Worm (Caenorhabditis elegans) whole organism, midembryonic: Measurements from ENCODE around the gene F14H12.2.

Experiments used
- T22C8.4 ChIP-seq: fragments of 200-800 bp; sonication (Bioruptor generic); IDR thresholded peaks from 2 replicates; pipeline ENCODE4 v1.3.6; 2022; ENCODE audit warnings: missing genetic modification characterization, missing compliant biosample characterization
- cog-1 ChIP-seq: sonication (generic microtip); optimal IDR thresholded peaks from 2 replicates; lab custom pipeline; 2016; ENCODE audit warnings: missing genetic modification characterization, missing compliant biosample characterization
- flt-1 ChIP-seq: fragments of 200-800 bp; sonication (Bioruptor generic); IDR thresholded peaks from 2 replicates; pipeline ENCODE4 v1.3.6; 2022; ENCODE audit warnings: missing genetic modification characterization, missing compliant biosample characterization
- klf-2 ChIP-seq: fragments of 200-800 bp; sonication (Bioruptor generic); conservative IDR thresholded peaks from 2 replicates; pipeline ENCODE4 v1.3.6; 2022; ENCODE audit warnings: missing genetic modification reagents, missing genetic modification characterization, missing compliant biosample characterization
- ref-1 ChIP-seq: fragments of 200-800 bp; sonication (Bioruptor generic); conservative IDR thresholded peaks from 2 replicates; pipeline ENCODE4 v1.3.6; 2022; ENCODE audit warnings: missing genetic modification reagents, missing genetic modification characterization, missing compliant biosample characterization
- ztf-23 ChIP-seq: fragments of 200-800 bp; sonication (Bioruptor generic); IDR thresholded peaks from 2 replicates; pipeline ENCODE4 v1.3.6; 2022; ENCODE audit warnings: missing genetic modification reagents, missing genetic modification characterization, missing compliant biosample characterization
- ztf-29 ChIP-seq: fragments of 200-800 bp; sonication (Bioruptor generic); IDR thresholded peaks from 2 replicates; pipeline ENCODE4 v1.3.6; 2022; ENCODE audit warnings: missing genetic modification reagents, missing genetic modification characterization, missing compliant biosample characterization

DNA sequence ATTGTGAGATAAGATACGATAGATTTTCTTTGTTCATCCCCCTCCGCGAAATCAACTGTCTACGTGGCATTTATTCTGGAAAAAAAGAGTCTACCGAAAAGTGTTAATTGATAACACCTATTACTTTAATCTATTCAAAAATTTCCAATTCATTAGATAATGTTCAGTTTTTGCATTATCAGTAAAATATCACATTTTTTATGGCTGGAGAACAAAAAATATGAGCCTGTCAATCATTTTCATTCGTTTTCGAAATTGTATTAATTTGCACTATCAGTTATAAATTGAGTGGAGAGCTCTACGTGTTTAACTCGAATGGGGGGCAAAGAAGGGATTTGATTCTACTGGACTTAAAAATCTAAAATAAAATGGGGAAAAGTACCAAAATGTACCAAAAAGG is 8.7 kb downstream of the F14H12.2 start:
- TF ChIP-seq T22C8.4 (GFP tag; lab: Robert Waterston, UW) (no peak), cog-1 (tag; lab: Kevin White, UChicago) (no peak), flt-1 (GFP tag; lab: Robert Waterston, UW) (no peak), ztf-23 (GFP tag; lab: Robert Waterston, UW) (no peak), ztf-29 (GFP tag; lab: Robert Waterston, UW) (no peak), klf-2 (no peak), ref-1 (GFP tag; lab: Robert Waterston, UW) (no peak)
